Worm (Caenorhabditis elegans): ENCODE results near the gene F09E10.1.

ce11 chrX:1513153-1513552 is 10.6 kb downstream of the F09E10.1 start:
- TF ChIP-seq fos-1 (tag; optimal IDR thresholded peaks at IDR 0.05) (no peak), nhr-237 (tag; optimal IDR thresholded peaks at IDR 0.05) (no peak), nhr-12 (tag; optimal IDR thresholded peaks at IDR 0.05) (no peak), nhr-6 (tag; optimal IDR thresholded peaks at IDR 0.05) (no peak), mab-5 (tag; optimal IDR thresholded peaks at IDR 0.05) (no peak), alr-1 (tag; optimal IDR thresholded peaks at IDR 0.05) (no peak), snpc-4 (tag; optimal IDR thresholded peaks at IDR 0.05) (no peak), sem-4 (tag; optimal IDR thresholded peaks at IDR 0.05) (no peak)
